Fruit fly (Drosophila melanogaster) S2 (cell line): ENCODE data around the gene JMJD6.

Source experiments
- CG8478 ChIP-seq: fragments of >200 bp; optimal IDR thresholded peaks from 2 replicates; lab custom pipeline; 2018
- CTCF ChIP-seq, 2 experiments: fragments of >200 bp; optimal IDR thresholded peaks; 2 replicates each; lab custom pipeline; 2018

DNA sequence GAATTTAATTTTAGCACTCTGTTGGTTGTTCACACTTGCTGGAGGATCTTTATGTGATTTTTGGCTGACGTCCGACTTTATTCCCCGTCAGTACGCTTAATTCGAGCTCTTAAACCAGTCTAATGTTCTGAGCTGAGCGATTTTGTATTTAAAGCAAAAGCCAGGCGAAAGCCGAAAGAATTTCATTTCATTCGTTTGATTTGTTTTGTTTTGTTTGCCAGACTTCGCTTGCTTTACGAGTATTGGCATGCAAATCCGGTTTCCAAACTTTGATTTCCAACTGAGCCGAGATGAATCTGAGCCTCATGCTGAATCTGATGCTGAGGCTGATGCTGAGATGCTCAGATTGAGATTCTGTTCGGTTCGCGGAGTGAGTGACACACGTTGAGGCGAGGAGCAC, 28.1 kb downstream of the JMJD6 start, which contains the start of gene CG5391:
- TF ChIP-seq CTCF (optimal IDR thresholded peaks at IDR 0.05; lab: Kevin White, UChicago) (no peak), CG8478 (lab: Kevin White, UChicago) (no peak)
